Fruit fly (Drosophila melanogaster) whole organism, embryonic: ENCODE measurements around the gene CG6726.

Experiments
- Ada2b ChIP-seq: fragments of 200-800 bp; sonication (Bioruptor generic); IDR thresholded peaks from 2 replicates; pipeline ENCODE4 v1.3.6; 2022; ENCODE audit warnings: missing biosample characterization, missing genetic modification characterization
- C15 ChIP-seq: fragments of 200-800 bp; sonication (Bioruptor generic); IDR thresholded peaks from 3 replicates; pipeline ENCODE4 v1.3.6; 2022; ENCODE audit warnings: missing biosample characterization, missing genetic modification characterization
- CG10565 ChIP-seq: fragments of 200-800 bp; sonication (Bioruptor generic); optimal IDR thresholded peaks from 3 replicates; lab custom pipeline; 2016; ENCODE audit warnings: missing biosample characterization, mild to moderate bottlenecking, missing genetic modification characterization
- CG10959 ChIP-seq: fragments of 200-800 bp; sonication (Bioruptor generic); IDR thresholded peaks from 2 replicates; pipeline ENCODE4 v1.3.6; 2022; ENCODE audit warnings: missing biosample characterization, missing genetic modification characterization
- CG12744 ChIP-seq: fragments of 200-800 bp; sonication (Bioruptor generic); optimal IDR thresholded peaks from 2 replicates; lab custom pipeline; 2016; ENCODE audit warnings: missing biosample characterization, missing genetic modification characterization
- CG17361 ChIP-seq: fragments of 200-800 bp; sonication (Bioruptor generic); IDR thresholded peaks from 3 replicates; pipeline ENCODE4 v1.3.6; 2022; ENCODE audit warnings: missing biosample characterization, missing genetic modification characterization
- CG17612 ChIP-seq: fragments of 200-800 bp; sonication (Bioruptor generic); IDR thresholded peaks from 2 replicates; pipeline ENCODE4 v1.3.6; 2022; ENCODE audit warnings: missing biosample characterization, missing genetic modification characterization
- CG2712 ChIP-seq: fragments of 200-800 bp; optimal IDR thresholded peaks from 3 replicates; lab custom pipeline; 2019; ENCODE audit warnings: missing biosample characterization, mild to moderate bottlenecking, missing genetic modification characterization, moderate library complexity
- CG3726 ChIP-seq: fragments of 200-800 bp; sonication (Bioruptor generic); IDR thresholded peaks from 3 replicates; pipeline ENCODE4, ENCODE4 v1.3.6; 2022; ENCODE audit warnings: missing biosample characterization, missing genetic modification characterization
- CG4360 ChIP-seq: fragments of 200-800 bp; sonication (Bioruptor generic); IDR thresholded peaks from 2 replicates; pipeline ENCODE4 v1.3.6; 2022; ENCODE audit warnings: missing biosample characterization, missing genetic modification characterization
- CG4820 ChIP-seq: fragments of 200-800 bp; sonication (Bioruptor generic); optimal IDR thresholded peaks from 3 replicates; lab custom pipeline; 2016; ENCODE audit warnings: missing biosample characterization, missing genetic modification characterization
- CG5953 ChIP-seq: fragments of 200-800 bp; sonication (Bioruptor generic); IDR thresholded peaks from 2 replicates; pipeline ENCODE4 v1.3.6; 2022; ENCODE audit warnings: missing biosample characterization, missing genetic modification characterization
- CG6175 ChIP-seq: fragments of 200-800 bp; sonication (Bioruptor generic); IDR thresholded peaks from 3 replicates; pipeline ENCODE4 v1.3.6; 2022; ENCODE audit warnings: missing biosample characterization, missing genetic modification characterization
- CG6813 ChIP-seq: fragments of 200-800 bp; sonication (Bioruptor generic); optimal IDR thresholded peaks from 2 replicates; lab custom pipeline; 2017; ENCODE audit warnings: missing biosample characterization, missing genetic modification characterization, mild to moderate bottlenecking, moderate library complexity, missing genetic modification reagents
- CG7556 ChIP-seq: fragments of 200-800 bp; sonication (Bioruptor generic); optimal IDR thresholded peaks from 2 replicates; lab custom pipeline; 2017; ENCODE audit warnings: missing biosample characterization, mild to moderate bottlenecking, missing genetic modification characterization
- CG7786 ChIP-seq: fragments of 200-800 bp; sonication (Bioruptor generic); optimal IDR thresholded peaks from 2 replicates; lab custom pipeline; 2016; ENCODE audit warnings: missing biosample characterization, missing genetic modification characterization
- CG9727 ChIP-seq: fragments of 200-800 bp; sonication (Bioruptor generic); optimal IDR thresholded peaks from 3 replicates; lab custom pipeline; 2017; ENCODE audit warnings: missing biosample characterization, mild to moderate bottlenecking, missing genetic modification characterization
- CG9876 ChIP-seq: fragments of 200-800 bp; sonication (Bioruptor generic); optimal IDR thresholded peaks from 2 replicates; lab custom pipeline; 2016; ENCODE audit warnings: missing biosample characterization, missing genetic modification characterization
- Dbx ChIP-seq: fragments of 200-800 bp; sonication (Bioruptor generic); IDR thresholded peaks from 3 replicates; pipeline ENCODE4 v1.3.6; 2022; ENCODE audit warnings: missing biosample characterization, missing genetic modification characterization
- Fer2 ChIP-seq: fragments of 200-800 bp; sonication (Bioruptor generic); optimal IDR thresholded peaks from 2 replicates; lab custom pipeline; 2018; ENCODE audit warnings: missing biosample characterization, mild to moderate bottlenecking, missing genetic modification characterization, moderate library complexity
- HLHmδ ChIP-seq: fragments of 200-800 bp; sonication (Bioruptor generic); optimal IDR thresholded peaks from 2 replicates; lab custom pipeline; 2018; ENCODE audit warnings: missing biosample characterization, mild to moderate bottlenecking, missing genetic modification characterization, moderate library complexity
- Hr51 ChIP-seq, 2 experiments: fragments of 200-800 bp; sonication (Bioruptor generic); optimal IDR thresholded peaks; 2 replicates in 1 of 2; 3 replicates in 1 of 2; lab custom pipeline; 2016 to 2018; ENCODE audit warnings: missing biosample characterization in 2 of 2, missing genetic modification characterization in 2 of 2, mild to moderate bottlenecking in 1 of 2, moderate library complexity in 1 of 2
- MBD-R2 ChIP-seq: fragments of 200-800 bp; sonication (Bioruptor generic); IDR thresholded peaks from 2 replicates; pipeline ENCODE4 v1.3.6; 2022; ENCODE audit warnings: missing biosample characterization, missing genetic modification characterization
- Optix ChIP-seq: fragments of 200-800 bp; sonication (Bioruptor generic); IDR thresholded peaks from 3 replicates; pipeline ENCODE4 v1.3.6; 2022; ENCODE audit warnings: missing biosample characterization, missing genetic modification characterization
- bab2 ChIP-seq: fragments of 200-800 bp; sonication (Bioruptor generic); optimal IDR thresholded peaks from 2 replicates; lab custom pipeline; 2016; ENCODE audit warnings: missing biosample characterization, missing genetic modification characterization
- bbx ChIP-seq: fragments of 200-800 bp; sonication (Bioruptor generic); IDR thresholded peaks from 2 replicates; pipeline ENCODE4 v1.3.6; 2022; ENCODE audit warnings: missing biosample characterization, missing genetic modification characterization; ENCODE audit not compliant: partially characterized antibody
- bigmax ChIP-seq: fragments of 200-800 bp; sonication (Bioruptor generic); optimal IDR thresholded peaks from 2 replicates; lab custom pipeline; 2018; ENCODE audit warnings: missing biosample characterization, mild to moderate bottlenecking, missing genetic modification characterization
- chinmo ChIP-seq: fragments of 200-800 bp; sonication (Bioruptor generic); IDR thresholded peaks from 4 replicates; pipeline ENCODE4 v1.3.6; 2022; ENCODE audit warnings: missing biosample characterization, missing genetic modification characterization; ENCODE audit not compliant: partially characterized antibody
- corto ChIP-seq: fragments of 200-800 bp; sonication (Bioruptor generic); optimal IDR thresholded peaks from 2 replicates; lab custom pipeline; 2016; ENCODE audit warnings: missing biosample characterization, mild to moderate bottlenecking, missing genetic modification characterization, moderate library complexity
- fd102C ChIP-seq: fragments of 200-800 bp; sonication (Bioruptor generic); optimal IDR thresholded peaks from 2 replicates; lab custom pipeline; 2018; ENCODE audit warnings: missing biosample characterization, mild to moderate bottlenecking, missing genetic modification characterization, moderate library complexity
- gfzf ChIP-seq: fragments of 200-800 bp; sonication (Bioruptor generic); optimal IDR thresholded peaks from 2 replicates; lab custom pipeline; 2016; ENCODE audit warnings: missing biosample characterization, mild to moderate bottlenecking, missing genetic modification characterization, moderate library complexity
- jing ChIP-seq: fragments of 200-800 bp; sonication (Bioruptor generic); optimal IDR thresholded peaks from 2 replicates; lab custom pipeline; 2018; ENCODE audit warnings: missing biosample characterization, mild to moderate bottlenecking, missing genetic modification characterization
- knrl ChIP-seq: fragments of 200-800 bp; sonication (Bioruptor generic); IDR thresholded peaks from 3 replicates; pipeline ENCODE4 v1.3.6; 2022; ENCODE audit warnings: missing biosample characterization, missing genetic modification characterization; ENCODE audit not compliant: partially characterized antibody
- lmd ChIP-seq: fragments of 200-800 bp; sonication (Bioruptor generic); IDR thresholded peaks from 2 replicates; pipeline ENCODE4 v1.3.6; 2022; ENCODE audit warnings: missing biosample characterization, missing genetic modification characterization
- mam ChIP-seq: fragments of 200-800 bp; sonication (Bioruptor generic); optimal IDR thresholded peaks from 3 replicates; lab custom pipeline; 2016; ENCODE audit warnings: missing biosample characterization, missing genetic modification characterization
- peb ChIP-seq: fragments of 200-800 bp; sonication (Bioruptor generic); IDR thresholded peaks from 2 replicates; pipeline ENCODE4 v1.3.6; 2022; ENCODE audit warnings: missing biosample characterization, missing genetic modification characterization
- psq ChIP-seq: fragments of 200-800 bp; sonication (Bioruptor generic); optimal IDR thresholded peaks from 2 replicates; lab custom pipeline; 2017; ENCODE audit warnings: missing biosample characterization, missing genetic modification characterization
- sc ChIP-seq, 3 experiments: fragments of >200 bp in 2 of 3; fragments of 200-800 bp in 1 of 3; sonication (Bioruptor generic) in 1 of 3; optimal IDR thresholded peaks; 2 replicates in 2 of 3; 3 replicates in 1 of 3; lab custom pipeline; 2017; ENCODE audit warnings: mild to moderate bottlenecking in 1 of 3, missing biosample characterization in 1 of 3, missing genetic modification characterization in 1 of 3, missing genetic modification reagents in 1 of 3
- sd ChIP-seq: fragments of 200-800 bp; sonication (Bioruptor generic); optimal IDR thresholded peaks from 3 replicates; lab custom pipeline; 2018; ENCODE audit warnings: missing biosample characterization, mild to moderate bottlenecking, missing genetic modification characterization, moderate library complexity
- trh ChIP-seq: fragments of 200-800 bp; sonication (Bioruptor generic); optimal IDR thresholded peaks from 2 replicates; lab custom pipeline; 2016; ENCODE audit warnings: missing biosample characterization, missing genetic modification characterization
- vnd ChIP-seq: fragments of 200-800 bp; sonication (Bioruptor generic); IDR thresholded peaks from 3 replicates; pipeline ENCODE4 v1.3.6; 2022; ENCODE audit warnings: missing biosample characterization, missing genetic modification characterization; ENCODE audit not compliant: partially characterized antibody

CG6726 gene

dm6 chr3R:23091586-23092228 lies at the start of gene CG6726, which contains the start of gene CG17110 (continued):
- TF ChIP-seq CG10959 (GFP tag; lab: Robert Waterston, UW) (no peak), Hr51 (GFP tag; optimal IDR thresholded peaks at IDR 0.05; lab: Kevin White, UChicago) (no peak), CG4820 (GFP tag; lab: Kevin White, UChicago) (no peak), CG6175 (GFP tag; lab: Robert Waterston, UW) (no peak), CG2712 (no peak), trh (GFP tag; lab: Kevin White, UChicago) (no peak), jing (GFP tag; lab: Kevin White, UChicago) (no peak), CG9876 (GFP tag; lab: Kevin White, UChicago) (no peak), bab2 (no peak), sd (tag; lab: Kevin White, UChicago) (peak; percentile 33), bigmax (GFP tag; lab: Kevin White, UChicago) (no peak), CG7556 (GFP tag; lab: Kevin White, UChicago) (no peak), Dbx (GFP tag; lab: Robert Waterston, UW) (no peak), CG17361 (GFP tag; lab: Robert Waterston, UW) (no peak), knrl (no peak), CG4360 (GFP tag; lab: Robert Waterston, UW) (no peak), bbx (GFP tag; lab: Robert Waterston, UW) (no peak), chinmo (GFP tag; lab: Robert Waterston, UW) (0 out of 4 replicates have a peak, but pooled peaks have one; percentile 20), psq (no peak), Optix (no peak), fd102C (GFP tag; lab: Kevin White, UChicago) (no peak), peb (GFP tag; lab: Robert Waterston, UW) (no peak)
- TF ChIP-seq, all 482 proteins: peak for 14

DNA sequence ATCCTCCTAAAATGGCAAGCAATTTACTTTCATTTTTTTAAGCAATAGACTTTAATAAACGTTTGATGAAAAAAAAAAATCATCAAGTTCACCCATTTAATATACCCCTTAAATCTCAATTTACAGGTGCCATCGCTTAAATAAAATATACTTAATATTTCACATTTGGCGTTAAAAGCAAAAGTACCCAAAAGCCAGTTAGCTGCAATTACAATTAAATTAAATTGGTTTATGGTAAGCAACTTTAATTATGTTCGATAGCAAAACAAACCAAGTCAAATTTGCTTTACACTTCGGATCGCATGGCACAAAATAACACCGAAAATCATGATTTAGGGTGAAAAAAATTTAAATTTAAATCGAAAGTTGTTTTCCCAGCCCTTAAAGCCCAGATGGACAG lies 49.6 kb upstream of the CG6726 start, which contains the start of gene CG13838:
TSS of gene CG13838 (plus strand) at position 301 of the 400 bp plus-strand sequence.
- TF ChIP-seq Ada2b (GFP tag; lab: Robert Waterston, UW) (no peak), CG7786 (GFP tag; lab: Kevin White, UChicago) (no peak), CG6813 (GFP tag; lab: Kevin White, UChicago) (no peak), CG17612 (GFP tag; lab: Robert Waterston, UW) (no peak), CG10565 (GFP tag; lab: Kevin White, UChicago) (no peak), C15 (no peak), HLHmδ (GFP tag; lab: Kevin White, UChicago) (no peak), mam (GFP tag; lab: Kevin White, UChicago) (no peak), MBD-R2 (GFP tag; lab: Robert Waterston, UW) (no peak), Dbx (GFP tag; lab: Robert Waterston, UW) (no peak), sc (optimal IDR thresholded peaks at IDR 0.05; lab: Kevin White, UChicago) (no peak), sc (GFP tag; optimal IDR thresholded peaks at IDR 0.05; lab: Kevin White, UChicago) (no peak), gfzf (GFP tag; lab: Kevin White, UChicago) (no peak), CG9727 (GFP tag; lab: Kevin White, UChicago) (no peak), corto (no peak), lmd (GFP tag; lab: Robert Waterston, UW) (no peak), Fer2 (tag; lab: Kevin White, UChicago) (no peak), CG12744 (GFP tag; lab: Kevin White, UChicago) (no peak), CG3726 (GFP tag; lab: Robert Waterston, UW) (no peak), vnd (no peak), CG5953 (GFP tag; lab: Robert Waterston, UW) (no peak)
